Worm (Caenorhabditis elegans) whole organism, L4/young adult: ENCODE data around the gene Y68A4A.13.

Experiments used
- W03F9.2 ChIP-seq: fragments of 150-350 bp; optimal IDR thresholded peaks from 2 replicates; lab custom pipeline; 2014; ENCODE audit warnings: missing biosample characterization, missing genetic modification characterization
- him-1 ChIP-seq: sonication (generic microtip); optimal IDR thresholded peaks from 2 replicates; lab custom pipeline; 2016; ENCODE audit warnings: missing genotype, missing genetic modification reagents, missing genetic modification characterization, missing compliant biosample characterization

- TF ChIP-seq W03F9.2 (tag; lab: Kevin White, UChicago) (no peak), him-1 (no peak)
Measured at ce11 chrV:17232403-17232802, 24.5 kb upstream of the Y68A4A.13 start.
